Fruit fly (Drosophila melanogaster) whole organism, embryonic: Measurements from ENCODE around the gene CG6465.

ENCODE experiments used
- Aef1 ChIP-seq: fragments of 200-800 bp; sonication (Bioruptor generic); IDR thresholded peaks from 3 replicates; pipeline ENCODE4 v1.3.6; 2022; ENCODE audit warnings: missing biosample characterization, missing genetic modification characterization
- CG16815 ChIP-seq: fragments of 200-800 bp; sonication (Bioruptor generic); optimal IDR thresholded peaks from 3 replicates; lab custom pipeline; 2017; ENCODE audit warnings: missing biosample characterization, mild to moderate bottlenecking, missing genetic modification characterization
- CG17612 ChIP-seq: fragments of 200-800 bp; sonication (Bioruptor generic); IDR thresholded peaks from 2 replicates; pipeline ENCODE4 v1.3.6; 2022; ENCODE audit warnings: missing biosample characterization, missing genetic modification characterization
- CG3838 ChIP-seq: fragments of 200-800 bp; sonication (Bioruptor generic); optimal IDR thresholded peaks from 3 replicates; lab custom pipeline; 2016; ENCODE audit warnings: missing biosample characterization, missing genetic modification characterization
- CG4820 ChIP-seq: fragments of 200-800 bp; sonication (Bioruptor generic); optimal IDR thresholded peaks from 3 replicates; lab custom pipeline; 2016; ENCODE audit warnings: missing biosample characterization, missing genetic modification characterization
- Doc2 ChIP-seq: fragments of 200-800 bp; sonication (Bioruptor generic); IDR thresholded peaks from 2 replicates; pipeline ENCODE4 v1.3.6; 2022; ENCODE audit warnings: missing biosample characterization, missing genetic modification characterization
- Hr51 ChIP-seq, 2 experiments: fragments of 200-800 bp; sonication (Bioruptor generic); optimal IDR thresholded peaks; 2 replicates in 1 of 2; 3 replicates in 1 of 2; lab custom pipeline; 2016 to 2018; ENCODE audit warnings: missing biosample characterization in 2 of 2, missing genetic modification characterization in 2 of 2, mild to moderate bottlenecking in 1 of 2, moderate library complexity in 1 of 2
- ash1 ChIP-seq: fragments of 200-800 bp; sonication (Bioruptor generic); optimal IDR thresholded peaks from 2 replicates; lab custom pipeline; 2018; ENCODE audit warnings: missing biosample characterization, mild to moderate bottlenecking, missing genetic modification characterization
- ci ChIP-seq: fragments of 200-800 bp; sonication (Bioruptor generic); IDR thresholded peaks from 3 replicates; pipeline ENCODE4 v1.3.6; 2022; ENCODE audit warnings: missing biosample characterization, missing genetic modification characterization
- exex ChIP-seq: fragments of 200-800 bp; sonication (Bioruptor generic); optimal IDR thresholded peaks from 4 replicates; lab custom pipeline; 2018; ENCODE audit warnings: missing biosample characterization, mild to moderate bottlenecking, missing genetic modification characterization, moderate library complexity
- gcm ChIP-seq: fragments of 200-800 bp; sonication (Bioruptor generic); optimal IDR thresholded peaks from 2 replicates; lab custom pipeline; 2019; ENCODE audit warnings: missing biosample characterization, mild to moderate bottlenecking, missing genetic modification characterization, moderate library complexity
- kni ChIP-seq: fragments of 200-800 bp; sonication (Bioruptor generic); optimal IDR thresholded peaks from 3 replicates; lab custom pipeline; 2017; ENCODE audit warnings: mild to moderate bottlenecking, missing biosample characterization, missing genetic modification reagents, missing genetic modification characterization
- mld ChIP-seq: fragments of 200-800 bp; sonication (Bioruptor generic); IDR thresholded peaks from 3 replicates; pipeline ENCODE4 v1.3.6; 2022; ENCODE audit warnings: missing biosample characterization, missing genetic modification characterization; ENCODE audit not compliant: partially characterized antibody
- toy ChIP-seq: fragments of 200-800 bp; sonication (Bioruptor generic); IDR thresholded peaks from 2 replicates; pipeline ENCODE4 v1.3.6; 2022; ENCODE audit warnings: missing biosample characterization, missing genetic modification characterization

- TF ChIP-seq toy (GFP tag; lab: Robert Waterston, UW): no peak
- TF ChIP-seq Doc2 (GFP tag; lab: Robert Waterston, UW): no peak
- TF ChIP-seq mld (GFP tag; lab: Robert Waterston, UW): no peak
- no peak for TF ChIP-seq CG3838 (GFP tag; lab: Kevin White, UChicago)
- TF ChIP-seq kni (GFP tag; lab: Kevin White, UChicago): no peak
- TF ChIP-seq CG4820 (GFP tag; lab: Kevin White, UChicago): no peak
- TF ChIP-seq ci (GFP tag; lab: Robert Waterston, UW): no peak
- no peak for TF ChIP-seq CG17612 (GFP tag; lab: Robert Waterston, UW)
- TF ChIP-seq Hr51 (GFP tag; optimal IDR thresholded peaks at IDR 0.05; lab: Kevin White, UChicago): no peak
- no peak for TF ChIP-seq CG16815 (GFP tag; lab: Kevin White, UChicago)
- no peak for TF ChIP-seq Aef1 (GFP tag; lab: Robert Waterston, UW)
- no peak for TF ChIP-seq gcm (GFP tag; lab: Kevin White, UChicago)
- no peak for TF ChIP-seq exex
- TF ChIP-seq ash1: no peak
Observed at dm6 chr3R:10640552-10641266, 36.3 kb downstream of the CG6465 start.
